Worm (Caenorhabditis elegans) whole organism, L1 larva: Measurements from ENCODE around the gene Y67A10A.3.
A peak's percentile ranks its signal among the peaks of the same experiment; 100 is the strongest.

ENCODE experiments used
- Y116A8C.19 ChIP-seq: sonication (generic microtip); optimal IDR thresholded peaks from 2 replicates; lab custom pipeline; 2016; ENCODE audit warnings: missing compliant biosample characterization, missing genetic modification characterization, borderline replicate concordance
- ama-1 ChIP-seq: fragments of 150-350 bp; optimal IDR thresholded peaks from 2 replicates; lab custom pipeline; 2014
- blmp-1 ChIP-seq: fragments of 150-350 bp; optimal IDR thresholded peaks from 2 replicates; lab custom pipeline; 2014; ENCODE audit warnings: missing biosample characterization, missing genetic modification characterization
- ceh-63 ChIP-seq: fragments of 200-800 bp; sonication (Bioruptor generic); optimal IDR thresholded peaks from 2 replicates; lab custom pipeline; 2018; ENCODE audit warnings: mild to moderate bottlenecking, missing genetic modification characterization, missing compliant biosample characterization
- ceh-8 ChIP-seq: fragments of 200-800 bp; sonication (Bioruptor generic); optimal IDR thresholded peaks from 2 replicates; lab custom pipeline; 2018; ENCODE audit warnings: mild to moderate bottlenecking, missing genetic modification characterization, moderate library complexity, missing compliant biosample characterization
- ceh-90 ChIP-seq: sonication (generic microtip); optimal IDR thresholded peaks from 2 replicates; lab custom pipeline; 2016; ENCODE audit warnings: missing genetic modification characterization, missing compliant biosample characterization
- dsc-1 ChIP-seq: sonication (generic microtip); optimal IDR thresholded peaks from 2 replicates; lab custom pipeline; 2016; ENCODE audit warnings: mild to moderate bottlenecking, missing genetic modification characterization, missing compliant biosample characterization
- efl-1 ChIP-seq, 4 experiments: fragments of 150-350 bp; optimal IDR thresholded peaks in 3 of 4; peaks in 1 of 4; 1 replicate in 1 of 4; 2 replicates in 3 of 4; lab custom pipeline; 2014; ENCODE audit warnings: missing biosample characterization in 2 of 4, missing genetic modification characterization in 2 of 4, missing genetic modification reagents in 2 of 4
- egl-13 ChIP-seq: sonication (generic microtip); optimal IDR thresholded peaks from 2 replicates; lab custom pipeline; 2016; ENCODE audit warnings: missing genotype, missing genetic modification reagents, missing genetic modification characterization, missing compliant biosample characterization
- egl-27 ChIP-seq, 2 experiments: fragments of 150-350 bp in 1 of 2; sonication (generic microtip); optimal IDR thresholded peaks; 3 replicates each; lab custom pipeline; 2017 to 2018; ENCODE audit warnings: missing biosample characterization in 2 of 2, missing genetic modification characterization in 2 of 2, missing genetic modification reagents in 2 of 2
- elt-2 ChIP-seq: sonication (generic microtip); optimal IDR thresholded peaks from 2 replicates; lab custom pipeline; 2016; ENCODE audit warnings: missing genetic modification characterization, mild to moderate bottlenecking, inconsistent platforms, missing compliant biosample characterization, missing genetic modification reagents
- elt-3 ChIP-seq, 6 experiments: fragments of 150-350 bp in 1 of 6; sonication (generic microtip); optimal IDR thresholded peaks; 2 replicates each; lab custom pipeline; 2017 to 2018; ENCODE audit warnings: missing biosample characterization in 6 of 6, missing genetic modification characterization in 6 of 6, inconsistent platforms in 1 of 6
- fkh-10 ChIP-seq: sonication (generic microtip); optimal IDR thresholded peaks from 2 replicates; lab custom pipeline; 2017; ENCODE audit warnings: missing biosample characterization, missing genetic modification reagents, missing genetic modification characterization
- hlh-17 ChIP-seq: fragments of 200-800 bp; sonication (Bioruptor generic); optimal IDR thresholded peaks from 2 replicates; lab custom pipeline; 2018; ENCODE audit warnings: missing genetic modification characterization, mild to moderate bottlenecking, missing compliant biosample characterization, moderate library complexity, borderline replicate concordance
- irx-1 ChIP-seq: sonication (generic microtip); optimal IDR thresholded peaks from 2 replicates; lab custom pipeline; 2016; ENCODE audit warnings: missing genetic modification characterization, missing compliant biosample characterization
- isw-1 ChIP-seq: fragments of 200-800 bp; sonication (Bioruptor generic); IDR thresholded peaks from 2 replicates; pipeline ENCODE4 v1.3.6; 2022; ENCODE audit warnings: missing genetic modification characterization, missing compliant biosample characterization
- jun-1 ChIP-seq: fragments of 150-350 bp; optimal IDR thresholded peaks from 2 replicates; lab custom pipeline; 2014; ENCODE audit warnings: missing biosample characterization, missing genetic modification reagents, missing genetic modification characterization
- lin-13 ChIP-seq: fragments of 150-350 bp; optimal IDR thresholded peaks from 2 replicates; lab custom pipeline; 2014; ENCODE audit warnings: missing biosample characterization, missing genetic modification reagents, missing genetic modification characterization
- lin-15B ChIP-seq: fragments of 150-350 bp; sonication (generic microtip); optimal IDR thresholded peaks from 3 replicates; lab custom pipeline; 2014; ENCODE audit warnings: missing biosample characterization, missing genetic modification characterization
- lin-35 ChIP-seq, 2 experiments: fragments of 150-350 bp; optimal IDR thresholded peaks; 2 replicates each; lab custom pipeline; 2014; ENCODE audit warnings: missing biosample characterization in 2 of 2, missing genetic modification characterization in 2 of 2, missing genetic modification reagents in 2 of 2
- lir-3 ChIP-seq: sonication (generic microtip); optimal IDR thresholded peaks from 2 replicates; lab custom pipeline; 2016; ENCODE audit warnings: mild to moderate bottlenecking, missing genetic modification characterization, moderate library complexity, missing compliant biosample characterization; ENCODE audit not compliant: poor library complexity
- lsy-2 ChIP-seq, 2 experiments: fragments of 150-350 bp; optimal IDR thresholded peaks; 2 replicates each; lab custom pipeline; 2014; ENCODE audit warnings: missing biosample characterization in 2 of 2, missing genetic modification characterization in 2 of 2
- mab-9 ChIP-seq: fragments of 200-800 bp; sonication (Bioruptor generic); IDR thresholded peaks from 2 replicates; pipeline ENCODE4 v1.3.6; 2022; ENCODE audit warnings: missing genetic modification reagents, missing genetic modification characterization, missing compliant biosample characterization
- mdl-1 ChIP-seq, 2 experiments: fragments of 150-350 bp; optimal IDR thresholded peaks; 2 replicates each; lab custom pipeline; 2014 to 2017; ENCODE audit warnings: missing biosample characterization in 2 of 2, missing genetic modification characterization in 2 of 2, inconsistent platforms in 1 of 2
- nhr-11 ChIP-seq: fragments of 150-350 bp; optimal IDR thresholded peaks from 2 replicates; lab custom pipeline; 2014; ENCODE audit warnings: missing biosample characterization, missing genetic modification characterization
- nhr-12 ChIP-seq: sonication (generic microtip); optimal IDR thresholded peaks from 2 replicates; lab custom pipeline; 2017; ENCODE audit warnings: missing biosample characterization, missing genetic modification characterization
- nhr-19 ChIP-seq: fragments of 200-800 bp; sonication (Bioruptor generic); conservative IDR thresholded peaks from 2 replicates; pipeline ENCODE4 v1.3.6; 2022; ENCODE audit warnings: missing genetic modification characterization, missing compliant biosample characterization
- nhr-20 ChIP-seq: sonication (generic microtip); optimal IDR thresholded peaks from 2 replicates; lab custom pipeline; 2016; ENCODE audit warnings: mild to moderate bottlenecking, missing genetic modification characterization, missing compliant biosample characterization
- nhr-237 ChIP-seq: fragments of 150-350 bp; optimal IDR thresholded peaks from 2 replicates; lab custom pipeline; 2014; ENCODE audit warnings: missing biosample characterization, missing genetic modification characterization
- nhr-47 ChIP-seq: sonication (generic microtip); optimal IDR thresholded peaks from 2 replicates; lab custom pipeline; 2016; ENCODE audit warnings: mild to moderate bottlenecking, missing genetic modification characterization, moderate library complexity, missing compliant biosample characterization
- nhr-76 ChIP-seq: sonication (generic microtip); optimal IDR thresholded peaks from 2 replicates; lab custom pipeline; 2017; ENCODE audit warnings: missing biosample characterization, missing genetic modification characterization
- nhr-84 ChIP-seq: sonication (generic microtip); optimal IDR thresholded peaks from 2 replicates; lab custom pipeline; 2017; ENCODE audit warnings: missing biosample characterization, missing genetic modification characterization
- nhr-90 ChIP-seq: sonication (generic microtip); optimal IDR thresholded peaks from 2 replicates; lab custom pipeline; 2016; ENCODE audit warnings: mild to moderate bottlenecking, missing genetic modification characterization, missing compliant biosample characterization; ENCODE audit not compliant: poor library complexity
- pag-3 ChIP-seq: sonication (generic microtip); optimal IDR thresholded peaks from 2 replicates; lab custom pipeline; 2017; ENCODE audit warnings: missing genetic modification characterization, mild to moderate bottlenecking, missing compliant biosample characterization, antibody characterized with exemption, borderline replicate concordance; ENCODE audit not compliant: insufficient read depth
- pax-3 ChIP-seq: fragments of 200-800 bp; sonication (Bioruptor generic); optimal IDR thresholded peaks from 2 replicates; lab custom pipeline; 2018; ENCODE audit warnings: mild to moderate bottlenecking, missing genetic modification characterization, moderate library complexity, missing compliant biosample characterization
- pqm-1 ChIP-seq: sonication (generic microtip); optimal IDR thresholded peaks from 3 replicates; lab custom pipeline; 2017; ENCODE audit warnings: missing biosample characterization, missing genetic modification characterization
- rnt-1 ChIP-seq: sonication (generic microtip); optimal IDR thresholded peaks from 2 replicates; lab custom pipeline; 2016; ENCODE audit warnings: mild to moderate bottlenecking, missing genetic modification characterization, moderate library complexity, missing compliant biosample characterization
- sox-4 ChIP-seq: sonication (generic microtip); optimal IDR thresholded peaks from 2 replicates; lab custom pipeline; 2016; ENCODE audit warnings: missing genetic modification characterization, missing compliant biosample characterization
- tbx-2 ChIP-seq: sonication (generic microtip); optimal IDR thresholded peaks from 2 replicates; lab custom pipeline; 2016; ENCODE audit warnings: missing genetic modification characterization, missing compliant biosample characterization
- unc-130 ChIP-seq: fragments of 150-350 bp; optimal IDR thresholded peaks from 2 replicates; lab custom pipeline; 2017; ENCODE audit warnings: missing biosample characterization, missing genetic modification characterization, inconsistent platforms
- unc-30 ChIP-seq: sonication (generic microtip); optimal IDR thresholded peaks from 2 replicates; lab custom pipeline; 2017; ENCODE audit warnings: missing biosample characterization, missing genetic modification characterization
- unc-62 ChIP-seq: fragments of 150-350 bp; optimal IDR thresholded peaks from 2 replicates; lab custom pipeline; 2014; ENCODE audit warnings: missing biosample characterization, missing genetic modification reagents, missing genetic modification characterization
- xbp-1 ChIP-seq: sonication (generic microtip); optimal IDR thresholded peaks from 2 replicates; lab custom pipeline; 2016; ENCODE audit warnings: missing genetic modification characterization, missing compliant biosample characterization
- zag-1 ChIP-seq: fragments of 150-350 bp; optimal IDR thresholded peaks from 2 replicates; lab custom pipeline; 2014; ENCODE audit warnings: missing biosample characterization, missing genetic modification characterization
- ztf-4 ChIP-seq: fragments of 150-350 bp; optimal IDR thresholded peaks from 2 replicates; lab custom pipeline; 2014; ENCODE audit warnings: missing biosample characterization, missing genetic modification characterization

Y67A10A.3 gene

DNA sequence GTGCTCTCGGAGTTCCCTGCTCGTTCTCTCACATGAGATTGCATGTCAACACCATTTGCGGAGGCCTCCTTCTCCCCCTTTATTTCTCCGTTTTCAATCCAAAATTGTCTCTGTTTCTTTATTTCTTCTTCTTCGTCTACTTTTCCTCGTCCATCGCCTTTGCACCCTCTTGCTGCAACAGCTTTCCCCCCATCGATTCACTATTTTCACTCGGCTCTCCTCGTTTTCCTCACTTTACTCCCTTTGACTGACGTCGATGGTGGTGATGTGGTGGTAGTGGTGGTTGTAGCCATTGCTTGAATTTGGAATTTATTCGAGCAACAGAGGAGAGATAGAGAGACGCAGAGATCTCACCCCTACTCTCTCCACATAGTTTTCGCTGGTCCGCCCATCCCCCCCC lies 37.4 kb upstream of the Y67A10A.3 start (continued):
- TF ChIP-seq ceh-8 (GFP tag; lab: Kevin White, UChicago) (peak; percentile 2), zag-1 (tag; lab: Kevin White, UChicago) (no peak), pqm-1 (tag; lab: Kevin White, UChicago) (no peak), lin-13 (GFP tag; lab: Kevin White, UChicago) (no peak), ceh-63 (GFP tag; lab: Kevin White, UChicago) (no peak), mdl-1 (tag; optimal IDR thresholded peaks at IDR 0.05; lab: Kevin White, UChicago) (no peak), efl-1 (optimal IDR thresholded peaks at IDR 0.05; lab: Kevin White, UChicago) (peak; percentile 28 to 31), efl-1 (GFP tag; optimal IDR thresholded peaks at IDR 0.05 in 1 of 2; lab: Kevin White, UChicago) (no peak), ceh-90 (tag; lab: Kevin White, UChicago) (no peak), tbx-2 (peak; percentile 44), unc-30 (tag; lab: Kevin White, UChicago) (no peak)

DNA sequence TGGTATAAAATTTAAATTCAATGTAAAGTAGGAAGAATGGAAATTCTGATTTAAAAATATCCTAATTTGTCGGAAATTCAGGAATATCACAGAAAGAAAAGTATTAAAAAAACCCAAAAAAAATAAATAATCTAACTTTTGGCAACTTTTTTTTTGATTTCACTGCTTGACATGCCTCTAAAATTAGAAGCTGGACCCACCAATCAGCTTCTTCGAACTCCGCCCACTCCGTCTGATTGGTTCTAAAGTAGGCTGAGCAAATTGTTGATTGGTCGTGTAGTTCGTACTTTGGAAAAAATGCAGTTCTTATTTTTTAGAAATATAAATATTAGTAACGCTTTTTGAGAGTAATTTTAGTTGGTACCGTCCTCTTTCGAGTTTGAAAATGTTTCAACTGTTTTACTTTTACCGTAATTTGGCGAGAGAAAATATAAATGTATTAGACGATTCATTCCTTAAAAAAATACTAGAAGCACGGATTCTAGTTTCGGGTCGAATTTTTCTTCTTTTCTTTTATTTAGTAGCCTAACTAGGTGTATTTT lies 31.6 kb upstream of the Y67A10A.3 start:
- TF ChIP-seq elt-3 (tag; optimal IDR thresholded peaks at IDR 0.05; lab: Kevin White, UChicago), result no peak
- no peak for TF ChIP-seq jun-1 (tag; lab: Kevin White, UChicago)
- no peak for TF ChIP-seq hlh-17 (GFP tag; lab: Kevin White, UChicago)
- TF ChIP-seq lsy-2 (tag; optimal IDR thresholded peaks at IDR 0.05; lab: Kevin White, UChicago), result no peak
- no peak for TF ChIP-seq unc-30 (tag; lab: Kevin White, UChicago)
- no peak for TF ChIP-seq unc-62 (GFP tag; lab: Kevin White, UChicago)
- no peak for TF ChIP-seq egl-27 (tag; optimal IDR thresholded peaks at IDR 0.05; lab: Kevin White, UChicago)
- TF ChIP-seq nhr-11 (tag; lab: Kevin White, UChicago), result no peak

DNA sequence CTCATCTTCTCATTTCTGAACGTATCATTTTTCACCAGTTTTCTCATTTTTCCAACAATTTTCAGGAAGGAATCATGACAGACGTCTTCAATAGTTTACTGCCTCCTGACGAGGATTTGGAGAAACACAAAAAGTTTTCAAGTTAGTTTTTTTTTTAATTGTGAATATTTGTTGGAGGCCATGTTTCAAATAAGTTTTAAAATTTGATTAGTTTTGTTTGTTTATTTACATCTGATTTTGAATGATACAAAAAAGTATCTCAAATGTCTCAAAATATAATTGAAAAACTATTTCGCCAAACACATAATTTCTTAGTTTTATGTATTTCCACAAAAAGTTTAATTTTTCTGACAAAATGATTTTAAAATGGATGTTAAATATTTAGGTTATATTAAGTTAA lies 26.9 kb upstream of the Y67A10A.3 start, which contains the start of gene ssu-2:
Gene ssu-2 (plus strand): TSS at position 59 of the 400 bp plus-strand sequence.
- TF ChIP-seq nhr-237 (no peak), Y116A8C.19 (no peak), ztf-4 (tag; lab: Kevin White, UChicago) (no peak), pax-3 (tag; lab: Kevin White, UChicago) (no peak), isw-1 (GFP tag; lab: Robert Waterston, UW) (no peak), mab-9 (no peak), nhr-12 (no peak), nhr-84 (no peak), lin-15B (no peak), dsc-1 (tag; lab: Kevin White, UChicago) (no peak), pqm-1 (tag; lab: Kevin White, UChicago) (no peak), ceh-63 (GFP tag; lab: Kevin White, UChicago) (no peak), unc-130 (tag; lab: Kevin White, UChicago) (no peak), pag-3 (tag; lab: Kevin White, UChicago) (no peak)

DNA sequence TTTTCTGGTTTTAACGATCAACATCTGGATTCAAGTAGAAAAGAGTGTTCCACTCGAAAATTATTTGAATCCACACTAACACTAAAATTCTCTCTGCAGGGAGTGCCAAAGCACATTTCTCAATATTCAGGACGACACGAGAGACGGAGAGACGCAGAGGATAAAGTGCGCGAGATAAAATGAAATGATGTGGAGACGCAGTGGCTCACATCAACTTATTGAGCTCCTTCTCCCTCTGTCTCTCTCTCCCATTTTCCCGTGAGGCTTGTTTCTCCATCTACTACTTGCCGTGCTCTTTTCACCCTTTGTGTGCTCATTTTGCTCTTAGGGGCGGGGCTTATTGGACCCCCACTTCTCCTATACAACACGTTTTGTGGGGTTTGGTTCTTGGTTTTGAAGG lies 21.9 kb upstream of the Y67A10A.3 start:
- TF ChIP-seq unc-62 (GFP tag; lab: Kevin White, UChicago), result no peak
- TF ChIP-seq lir-3, result peak; percentile 19
- TF ChIP-seq nhr-76 (tag; lab: Kevin White, UChicago), result no peak
- TF ChIP-seq pag-3 (tag; lab: Kevin White, UChicago), result no peak
- peak; percentile 26 for TF ChIP-seq egl-13 (tag; lab: Kevin White, UChicago)
- no peak for TF ChIP-seq ceh-63 (GFP tag; lab: Kevin White, UChicago)
- peak; percentile 10 for TF ChIP-seq nhr-20 (tag; lab: Kevin White, UChicago)
- peak; percentile 11 for TF ChIP-seq irx-1 (tag; lab: Kevin White, UChicago)
- no peak for TF ChIP-seq unc-130 (tag; lab: Kevin White, UChicago)
- no peak for TF ChIP-seq nhr-237
- no peak for TF ChIP-seq lin-35 (GFP tag; optimal IDR thresholded peaks at IDR 0.05; lab: Kevin White, UChicago)
- no peak for TF ChIP-seq blmp-1
- peak; percentile 23 for TF ChIP-seq xbp-1 (tag; lab: Kevin White, UChicago)
- no peak for TF ChIP-seq nhr-11 (tag; lab: Kevin White, UChicago)
- TF ChIP-seq fkh-10, result peak; percentile 34
- TF ChIP-seq ama-1 (lab: Kevin White, UChicago), result no peak
- TF ChIP-seq rnt-1, result no peak
- TF ChIP-seq sox-4 (tag; lab: Kevin White, UChicago), result no peak
- TF ChIP-seq efl-1 (optimal IDR thresholded peaks at IDR 0.05; lab: Kevin White, UChicago), result peak; percentile 57 to 74
- peak; percentile 17 to 80 for TF ChIP-seq efl-1 (GFP tag; optimal IDR thresholded peaks at IDR 0.05 in 1 of 2; lab: Kevin White, UChicago)
- TF ChIP-seq nhr-19 (GFP tag; lab: Robert Waterston, UW), result no peak
- peak; percentile 51 for TF ChIP-seq nhr-47 (tag; lab: Kevin White, UChicago)
- TF ChIP-seq elt-2 (tag; lab: Kevin White, UChicago), result no peak
- TF ChIP-seq mab-9, result no peak
- TF ChIP-seq nhr-90 (tag; lab: Kevin White, UChicago), result no peak
